Fruit fly (Drosophila melanogaster) whole organism, embryonic: ENCODE measurements around the gene Mpcp2.
A peak's percentile ranks its signal among the peaks of the same experiment; 100 is the strongest.

Experiments used
- BEAF-32 ChIP-seq: fragments of 200-800 bp; sonication (Bioruptor generic); optimal IDR thresholded peaks from 3 replicates; lab custom pipeline; 2017; ENCODE audit warnings: missing biosample characterization, missing genetic modification characterization, mild to moderate bottlenecking, moderate library complexity, missing genetic modification reagents
- CG10267 ChIP-seq: fragments of 200-800 bp; sonication (Bioruptor generic); optimal IDR thresholded peaks from 2 replicates; lab custom pipeline; 2018; ENCODE audit warnings: missing biosample characterization, mild to moderate bottlenecking, missing genetic modification characterization, moderate library complexity
- CG10654 ChIP-seq: fragments of 200-800 bp; sonication (Bioruptor generic); optimal IDR thresholded peaks from 2 replicates; lab custom pipeline; 2016; ENCODE audit warnings: missing biosample characterization, missing genetic modification characterization
- CG11085 ChIP-seq: fragments of 200-800 bp; sonication (Bioruptor generic); IDR thresholded peaks from 2 replicates; pipeline ENCODE4 v1.3.6; 2022; ENCODE audit warnings: missing biosample characterization, missing genetic modification characterization
- CG11560 ChIP-seq: fragments of 200-800 bp; sonication (Bioruptor generic); IDR thresholded peaks from 3 replicates; pipeline ENCODE4 v1.3.6; 2022; ENCODE audit warnings: missing biosample characterization, missing genetic modification characterization
- CG12219 ChIP-seq: fragments of 200-800 bp; sonication (Bioruptor generic); optimal IDR thresholded peaks from 3 replicates; lab custom pipeline; 2018; ENCODE audit warnings: missing biosample characterization, mild to moderate bottlenecking, missing genetic modification characterization
- CG31224 ChIP-seq: fragments of 200-800 bp; sonication (Bioruptor generic); IDR thresholded peaks from 2 replicates; pipeline ENCODE4 v1.3.6; 2022; ENCODE audit warnings: missing biosample characterization, missing genetic modification characterization
- CG3281 ChIP-seq: fragments of 200-800 bp; sonication (Bioruptor generic); optimal IDR thresholded peaks from 3 replicates; lab custom pipeline; 2017; ENCODE audit warnings: missing biosample characterization, mild to moderate bottlenecking, missing genetic modification characterization
- CG34376 ChIP-seq: fragments of 200-800 bp; sonication (Bioruptor generic); optimal IDR thresholded peaks from 2 replicates; lab custom pipeline; 2018; ENCODE audit warnings: missing biosample characterization, mild to moderate bottlenecking, missing genetic modification characterization
- CG34422 ChIP-seq: fragments of 200-800 bp; sonication (Bioruptor generic); IDR thresholded peaks from 3 replicates; pipeline ENCODE4 v1.3.6; 2022; ENCODE audit warnings: missing biosample characterization, missing genetic modification characterization
- CG43689 ChIP-seq: fragments of 200-800 bp; sonication (Bioruptor generic); IDR thresholded peaks from 2 replicates; pipeline ENCODE4 v1.3.6; 2022; ENCODE audit warnings: missing biosample characterization, missing genetic modification characterization
- CG4820 ChIP-seq: fragments of 200-800 bp; sonication (Bioruptor generic); optimal IDR thresholded peaks from 3 replicates; lab custom pipeline; 2016; ENCODE audit warnings: missing biosample characterization, missing genetic modification characterization
- CG6791 ChIP-seq: fragments of 200-800 bp; sonication (Bioruptor generic); IDR thresholded peaks from 3 replicates; pipeline ENCODE4 v1.3.6; 2022; ENCODE audit warnings: missing biosample characterization, missing genetic modification characterization; ENCODE audit not compliant: partially characterized antibody
- CG8359 ChIP-seq: fragments of 200-800 bp; sonication (Bioruptor generic); optimal IDR thresholded peaks from 2 replicates; lab custom pipeline; 2017; ENCODE audit warnings: missing biosample characterization, mild to moderate bottlenecking, missing genetic modification characterization, borderline replicate concordance
- CG9932 ChIP-seq: fragments of 200-800 bp; sonication (Bioruptor generic); IDR thresholded peaks from 2 replicates; pipeline ENCODE4 v1.3.6; 2022; ENCODE audit warnings: missing biosample characterization, missing genetic modification characterization
- CoRest ChIP-seq: fragments of 200-800 bp; sonication (Bioruptor generic); optimal IDR thresholded peaks from 3 replicates; lab custom pipeline; 2018; ENCODE audit warnings: missing biosample characterization, mild to moderate bottlenecking, missing genetic modification characterization, moderate library complexity
- Elba2 ChIP-seq: fragments of 200-800 bp; sonication (Bioruptor generic); optimal IDR thresholded peaks from 3 replicates; lab custom pipeline; 2016; ENCODE audit warnings: missing biosample characterization, missing genetic modification characterization
- Gsc ChIP-seq: fragments of 200-800 bp; sonication (Bioruptor generic); IDR thresholded peaks from 2 replicates; pipeline ENCODE4 v1.3.6; 2022; ENCODE audit warnings: missing biosample characterization, missing genetic modification characterization
- HLH3B ChIP-seq: fragments of 200-800 bp; sonication (Bioruptor generic); IDR thresholded peaks from 2 replicates; pipeline ENCODE4 v1.3.6; 2022; ENCODE audit warnings: missing biosample characterization, missing genetic modification characterization
- Hey ChIP-seq: fragments of 200-800 bp; sonication (Bioruptor generic); optimal IDR thresholded peaks from 3 replicates; lab custom pipeline; 2018; ENCODE audit warnings: missing biosample characterization, mild to moderate bottlenecking, missing genetic modification characterization
- Oli ChIP-seq: fragments of 200-800 bp; sonication (Bioruptor generic); optimal IDR thresholded peaks from 2 replicates; lab custom pipeline; 2018; ENCODE audit warnings: missing biosample characterization, mild to moderate bottlenecking, missing genetic modification characterization, moderate library complexity
- Ptx1 ChIP-seq: fragments of 200-800 bp; sonication (Bioruptor generic); IDR thresholded peaks from 2 replicates; pipeline ENCODE4 v1.3.6; 2022; ENCODE audit warnings: missing biosample characterization, missing genetic modification characterization
- Rfx ChIP-seq: fragments of 200-800 bp; sonication (Bioruptor generic); IDR thresholded peaks from 2 replicates; pipeline ENCODE4 v1.3.6; 2022; ENCODE audit warnings: missing biosample characterization, missing genetic modification characterization
- Usf ChIP-seq: fragments of 200-800 bp; sonication (Bioruptor generic); optimal IDR thresholded peaks from 2 replicates; lab custom pipeline; 2017; ENCODE audit warnings: missing genotype, missing biosample characterization, missing genetic modification characterization
- YL-1 ChIP-seq: fragments of 200-800 bp; sonication (Bioruptor generic); optimal IDR thresholded peaks from 3 replicates; lab custom pipeline; 2017; ENCODE audit warnings: missing biosample characterization, mild to moderate bottlenecking, missing genetic modification characterization
- ap ChIP-seq: fragments of 200-800 bp; sonication (Bioruptor generic); IDR thresholded peaks from 2 replicates; pipeline ENCODE4 v1.3.6; 2022; ENCODE audit warnings: missing biosample characterization, missing genetic modification characterization
- ara ChIP-seq: fragments of 200-800 bp; sonication (Bioruptor generic); IDR thresholded peaks from 2 replicates; pipeline ENCODE4 v1.3.6; 2022; ENCODE audit warnings: missing biosample characterization, missing genetic modification characterization
- bab2 ChIP-seq: fragments of 200-800 bp; sonication (Bioruptor generic); optimal IDR thresholded peaks from 2 replicates; lab custom pipeline; 2016; ENCODE audit warnings: missing biosample characterization, missing genetic modification characterization
- br ChIP-seq: fragments of >200 bp; optimal IDR thresholded peaks from 2 replicates; lab custom pipeline; 2017
- bsh ChIP-seq, 2 experiments: fragments of 200-800 bp; sonication (Bioruptor generic); optimal IDR thresholded peaks; 2 replicates each; lab custom pipeline; 2017 to 2018; ENCODE audit warnings: mild to moderate bottlenecking in 2 of 2, missing biosample characterization in 2 of 2, missing genetic modification characterization in 2 of 2, moderate library complexity in 1 of 2
- chif ChIP-seq, 2 experiments: fragments of 200-800 bp; sonication (Bioruptor generic); optimal IDR thresholded peaks; 3 replicates each; lab custom pipeline; 2016; ENCODE audit warnings: missing biosample characterization in 2 of 2, missing genetic modification characterization in 2 of 2
- croc ChIP-seq: fragments of 200-800 bp; sonication (Bioruptor generic); conservative IDR thresholded peaks from 3 replicates; pipeline ENCODE4 v1.3.6; 2022; ENCODE audit warnings: missing biosample characterization, missing genetic modification characterization
- crol ChIP-seq: fragments of 200-800 bp; sonication (Bioruptor generic); IDR thresholded peaks from 2 replicates; pipeline ENCODE4 v1.3.6; 2022; ENCODE audit warnings: missing biosample characterization, missing genetic modification characterization
- da ChIP-seq: fragments of 200-800 bp; sonication (Bioruptor generic); optimal IDR thresholded peaks from 2 replicates; lab custom pipeline; 2016; ENCODE audit warnings: missing biosample characterization, missing genetic modification characterization
- emc ChIP-seq: fragments of 200-800 bp; sonication (Bioruptor generic); optimal IDR thresholded peaks from 2 replicates; lab custom pipeline; 2016; ENCODE audit warnings: missing biosample characterization, missing genetic modification characterization
- en ChIP-seq: fragments of 200-800 bp; sonication (Bioruptor generic); optimal IDR thresholded peaks from 2 replicates; lab custom pipeline; 2016; ENCODE audit warnings: missing biosample characterization, missing genetic modification characterization
- gro ChIP-seq: fragments of 200-800 bp; sonication (Bioruptor generic); optimal IDR thresholded peaks from 2 replicates; lab custom pipeline; 2016; ENCODE audit warnings: missing biosample characterization, missing genetic modification characterization
- gsb-n ChIP-seq: fragments of 200-800 bp; sonication (Bioruptor generic); optimal IDR thresholded peaks from 3 replicates; lab custom pipeline; 2018; ENCODE audit warnings: missing biosample characterization, mild to moderate bottlenecking, missing genetic modification characterization
- insv ChIP-seq, 2 experiments: fragments of 200-800 bp; sonication (Bioruptor generic); optimal IDR thresholded peaks; 3 replicates each; lab custom pipeline; 2016 to 2018; ENCODE audit warnings: missing biosample characterization in 2 of 2, missing genetic modification characterization in 2 of 2
- knrl ChIP-seq: fragments of 200-800 bp; sonication (Bioruptor generic); IDR thresholded peaks from 3 replicates; pipeline ENCODE4 v1.3.6; 2022; ENCODE audit warnings: missing biosample characterization, missing genetic modification characterization; ENCODE audit not compliant: partially characterized antibody
- lmd ChIP-seq: fragments of 200-800 bp; sonication (Bioruptor generic); IDR thresholded peaks from 2 replicates; pipeline ENCODE4 v1.3.6; 2022; ENCODE audit warnings: missing biosample characterization, missing genetic modification characterization
- lola ChIP-seq, 3 experiments: fragments of >200 bp in 2 of 3; fragments of 200-800 bp in 1 of 3; sonication (Bioruptor generic) in 1 of 3; optimal IDR thresholded peaks; 2 replicates each; lab custom pipeline; 2017 to 2019; ENCODE audit warnings: missing biosample characterization in 3 of 3, missing genetic modification characterization in 3 of 3, mild to moderate bottlenecking in 1 of 3, moderate library complexity in 1 of 3
- oc ChIP-seq: fragments of 200-800 bp; sonication (Bioruptor generic); optimal IDR thresholded peaks from 2 replicates; lab custom pipeline; 2018; ENCODE audit warnings: missing biosample characterization, mild to moderate bottlenecking, missing genetic modification characterization, moderate library complexity
- peb ChIP-seq: fragments of 200-800 bp; sonication (Bioruptor generic); IDR thresholded peaks from 2 replicates; pipeline ENCODE4 v1.3.6; 2022; ENCODE audit warnings: missing biosample characterization, missing genetic modification characterization
- pnt ChIP-seq: fragments of 200-800 bp; sonication (Bioruptor generic); optimal IDR thresholded peaks from 3 replicates; lab custom pipeline; 2016; ENCODE audit warnings: missing biosample characterization, missing genetic modification characterization
- ranshi ChIP-seq: fragments of 200-800 bp; sonication (Bioruptor generic); IDR thresholded peaks from 2 replicates; pipeline ENCODE4 v1.3.6; 2022; ENCODE audit warnings: missing biosample characterization, missing genetic modification characterization
- schlank ChIP-seq: fragments of 200-800 bp; sonication (Bioruptor generic); optimal IDR thresholded peaks from 2 replicates; lab custom pipeline; 2018; ENCODE audit warnings: missing biosample characterization, mild to moderate bottlenecking, missing genetic modification characterization
- sima ChIP-seq: fragments of 200-800 bp; sonication (Bioruptor generic); optimal IDR thresholded peaks from 2 replicates; lab custom pipeline; 2016; ENCODE audit warnings: missing biosample characterization, missing genetic modification characterization
- sug ChIP-seq: fragments of 200-800 bp; optimal IDR thresholded peaks from 2 replicates; lab custom pipeline; 2019; ENCODE audit warnings: missing biosample characterization, mild to moderate bottlenecking, missing genetic modification characterization, moderate library complexity
- tll ChIP-seq, 2 experiments: fragments of 200-800 bp in 1 of 2; fragments of >200 bp in 1 of 2; sonication (Bioruptor generic) in 1 of 2; optimal IDR thresholded peaks; 2 replicates each; lab custom pipeline; 2017 to 2019; ENCODE audit warnings: missing biosample characterization in 2 of 2, missing genetic modification characterization in 2 of 2, mild to moderate bottlenecking in 1 of 2, moderate library complexity in 1 of 2
- trh ChIP-seq: fragments of 200-800 bp; sonication (Bioruptor generic); optimal IDR thresholded peaks from 2 replicates; lab custom pipeline; 2016; ENCODE audit warnings: missing biosample characterization, missing genetic modification characterization
- wdn ChIP-seq: fragments of 200-800 bp; sonication (Bioruptor generic); IDR thresholded peaks from 2 replicates; pipeline ENCODE4 v1.3.6; 2022; ENCODE audit warnings: missing biosample characterization, missing genetic modification characterization
- zfh1 ChIP-seq: fragments of 200-800 bp; sonication (Bioruptor generic); IDR thresholded peaks from 3 replicates; pipeline ENCODE4 v1.3.6; 2022; ENCODE audit warnings: missing biosample characterization, missing genetic modification characterization

Mpcp2 gene

dm6 chr3L:14552925-14553239 is 15.4 kb downstream of the Mpcp2 start (continued):
- TF ChIP-seq CG10267 (tag; lab: Kevin White, UChicago) (no peak), tll (GFP tag; optimal IDR thresholded peaks at IDR 0.05; lab: Kevin White, UChicago) (no peak), Rfx (GFP tag; lab: Robert Waterston, UW) (no peak), gsb-n (tag; lab: Kevin White, UChicago) (no peak), CG11560 (tag; lab: Robert Waterston, UW) (no peak), CG10654 (GFP tag; lab: Kevin White, UChicago) (no peak), knrl (GFP tag; lab: Robert Waterston, UW) (no peak), HLH3B (GFP tag; lab: Robert Waterston, UW) (no peak), Hey (tag; lab: Kevin White, UChicago) (no peak), CG9932 (no peak), Usf (GFP tag; lab: Kevin White, UChicago) (no peak), ap (GFP tag; lab: Robert Waterston, UW) (no peak), bab2 (no peak), en (GFP tag; lab: Kevin White, UChicago) (no peak), CG6791 (no peak), gro (GFP tag; lab: Kevin White, UChicago) (no peak), insv (GFP tag; optimal IDR thresholded peaks at IDR 0.05; lab: Kevin White, UChicago) (no peak), peb (GFP tag; lab: Robert Waterston, UW) (no peak), emc (GFP tag; lab: Kevin White, UChicago) (no peak), YL-1 (GFP tag; lab: Kevin White, UChicago) (no peak), CG43689 (GFP tag; lab: Robert Waterston, UW) (no peak), pnt (no peak), lmd (no peak), ranshi (GFP tag; lab: Robert Waterston, UW) (0 out of 2 replicates have a peak, but pooled peaks have one; percentile 9), ara (GFP tag; lab: Robert Waterston, UW) (0 out of 2 replicates have a peak, but pooled peaks have one; percentile 15), bsh (GFP tag; optimal IDR thresholded peaks at IDR 0.05; lab: Kevin White, UChicago) (peak; percentile 37 to 94), lola (GFP tag; optimal IDR thresholded peaks at IDR 0.05; lab: Kevin White, UChicago) (peak in 1 of 3 experiments; percentile 29), CG3281 (GFP tag; lab: Kevin White, UChicago) (no peak), sug (no peak), br (lab: Kevin White, UChicago) (no peak), oc (no peak), Elba2 (GFP tag; lab: Kevin White, UChicago) (no peak), CoRest (tag; lab: Kevin White, UChicago) (no peak), trh (no peak), wdn (GFP tag; lab: Robert Waterston, UW) (no peak), Oli (peak; percentile 15), da (GFP tag; lab: Kevin White, UChicago) (no peak), croc (GFP tag; lab: Robert Waterston, UW) (no peak), CG12219 (GFP tag; lab: Kevin White, UChicago) (no peak), sima (GFP tag; lab: Kevin White, UChicago) (no peak), schlank (tag; lab: Kevin White, UChicago) (no peak), CG34376 (no peak), zfh1 (GFP tag; lab: Robert Waterston, UW) (0 out of 3 replicates have a peak, but pooled peaks have one; percentile 55), crol (GFP tag; lab: Robert Waterston, UW) (no peak), Ptx1 (GFP tag; lab: Robert Waterston, UW) (no peak), chif (GFP tag; optimal IDR thresholded peaks at IDR 0.05; lab: Kevin White, UChicago) (peak in 1 of 2 experiments; percentile 48), CG4820 (GFP tag; lab: Kevin White, UChicago) (no peak), Gsc (GFP tag; lab: Robert Waterston, UW) (no peak), CG31224 (GFP tag; lab: Robert Waterston, UW) (no peak), CG34422 (GFP tag; lab: Robert Waterston, UW) (no peak), BEAF-32 (no peak), CG8359 (GFP tag; lab: Kevin White, UChicago) (no peak), CG11085 (GFP tag; lab: Robert Waterston, UW) (no peak)
